Fruit fly (Drosophila melanogaster): ENCODE measurements around the gene Pfdn6.
A peak's percentile ranks its signal among the peaks of the same experiment; 100 is the strongest.

Pfdn6 gene

dm6 chr3L:19905427-19905826 is 18.0 kb upstream of the Pfdn6 start (continued):
- no peak for TF ChIP-seq abd-A (tag; optimal IDR thresholded peaks at IDR 0.05)
- TF ChIP-seq gsb (GFP tag; IDR thresholded peaks at IDR 0.05): no peak
- peak; percentile 31 for TF ChIP-seq Dip3 (GFP tag; optimal IDR thresholded peaks at IDR 0.05)
- TF ChIP-seq CG6689 (GFP tag; IDR thresholded peaks at IDR 0.05): peak; percentile 24; the same call in 1 of the 2 replicates
- TF ChIP-seq stc (GFP tag; IDR thresholded peaks at IDR 0.05): no peak
- peak in 1 of 2 experiments; percentile 21 for TF ChIP-seq bsh (GFP tag; optimal IDR thresholded peaks at IDR 0.05)
- no peak for TF ChIP-seq Ada2b (GFP tag; IDR thresholded peaks at IDR 0.05)
- TF ChIP-seq CG3847 (GFP tag; IDR thresholded peaks at IDR 0.05): 0 out of 2 replicates have a peak, but pooled peaks have one; percentile 22
- no peak for TF ChIP-seq CG1233 (GFP tag; optimal IDR thresholded peaks at IDR 0.05)
- no peak for TF ChIP-seq dati (GFP tag; IDR thresholded peaks at IDR 0.05)
- TF ChIP-seq dysf (GFP tag; IDR thresholded peaks at IDR 0.05): 0 out of 3 replicates have a peak, but pooled peaks have one; percentile 34
- peak; percentile 24 for TF ChIP-seq CG7786 (GFP tag; optimal IDR thresholded peaks at IDR 0.05)
- no peak for TF ChIP-seq jumu (GFP tag; optimal IDR thresholded peaks at IDR 0.05)
- peak; percentile 72 for TF ChIP-seq sens (GFP tag)
- TF ChIP-seq Dbx (GFP tag; IDR thresholded peaks at IDR 0.05): 0 out of 3 replicates have a peak, but pooled peaks have one; percentile 33
- peak; percentile 23; the same call in 1 of the 2 replicates for TF ChIP-seq CG14014 (GFP tag; IDR thresholded peaks at IDR 0.05)
- TF ChIP-seq dpn (GFP tag; optimal IDR thresholded peaks at IDR 0.05): peak in 1 of 2 experiments; percentile 13
- TF ChIP-seq Hr3 (GFP tag; optimal IDR thresholded peaks at IDR 0.05): peak; percentile 12
- no peak for TF ChIP-seq btn (GFP tag; optimal IDR thresholded peaks at IDR 0.05)
- peak; percentile 5 for TF ChIP-seq CG18262 (tag; optimal IDR thresholded peaks at IDR 0.05)
- no peak for TF ChIP-seq Lpt (GFP tag; optimal IDR thresholded peaks at IDR 0.05)
- TF ChIP-seq CG30403 (GFP tag; optimal IDR thresholded peaks at IDR 0.05): peak; percentile 28
- no peak for TF ChIP-seq CG17361 (GFP tag; IDR thresholded peaks at IDR 0.05)
- TF ChIP-seq mam (GFP tag; optimal IDR thresholded peaks at IDR 0.05): no peak
- TF ChIP-seq Hr51 (GFP tag; optimal IDR thresholded peaks at IDR 0.05): peak in 1 of 2 experiments; percentile 43
- TF ChIP-seq exex (tag; optimal IDR thresholded peaks at IDR 0.05): no peak
- TF ChIP-seq HLHmδ (GFP tag; optimal IDR thresholded peaks at IDR 0.05): no peak

- TF ChIP-seq Neu2 (GFP tag; optimal IDR thresholded peaks at IDR 0.05; ENCODE audit: borderline replicate concordance) (no peak), CG2202 (tag; optimal IDR thresholded peaks at IDR 0.05) (no peak), tio (GFP tag; optimal IDR thresholded peaks at IDR 0.05) (peak; percentile 7), slou (GFP tag; optimal IDR thresholded peaks at IDR 0.05) (no peak), Oaz (GFP tag; IDR thresholded peaks at IDR 0.05) (no peak), CG6813 (GFP tag; optimal IDR thresholded peaks at IDR 0.05) (no peak), knrl (GFP tag; IDR thresholded peaks at IDR 0.05; ENCODE audit: partially characterized antibody) (no peak), CG6854 (GFP tag; optimal IDR thresholded peaks at IDR 0.05) (peak; percentile 28), CG12104 (GFP tag; optimal IDR thresholded peaks at IDR 0.05) (no peak), CG12219 (GFP tag; optimal IDR thresholded peaks at IDR 0.05) (no peak), row (GFP tag; IDR thresholded peaks at IDR 0.05) (0 out of 3 replicates have a peak, but pooled peaks have one; percentile 13), ATbp (GFP tag; optimal IDR thresholded peaks at IDR 0.05) (no peak), Adf1 (GFP tag; IDR thresholded peaks at IDR 0.05) (no peak), Ets65A (GFP tag) (no peak), Trl (optimal IDR thresholded peaks at IDR 0.05) (peak in 1 of 2 experiments; percentile 29), Trl (GFP tag; optimal IDR thresholded peaks at IDR 0.05) (no peak)
Measured at dm6 chr3L:19906148-19906752, 17.2 kb upstream of the Pfdn6 start.

All from whole organism, embryonic.